Worm (Caenorhabditis elegans): Measurements from ENCODE around the gene W03G11.2.

- TF ChIP-seq nhr-11 (tag; optimal IDR thresholded peaks at IDR 0.05) (no peak), mdl-1 (tag; optimal IDR thresholded peaks at IDR 0.05) (no peak)
Measured at ce11 chrX:12081250-12081649, 27.2 kb downstream of the W03G11.2 start.

All from whole organism, L2 larva.